Worm (Caenorhabditis elegans) whole organism, early embryonic: ENCODE data around the gene T04F3.1.

Source experiments
- B0310.2 ChIP-seq: sonication (generic microtip); optimal IDR thresholded peaks from 2 replicates; lab custom pipeline; 2016; ENCODE audit warnings: mild to moderate bottlenecking, missing genetic modification characterization, missing compliant biosample characterization
- ama-1 ChIP-seq: fragments of 150-350 bp; optimal IDR thresholded peaks from 2 replicates; lab custom pipeline; 2014
- ceh-36 ChIP-seq: sonication (generic microtip); optimal IDR thresholded peaks from 2 replicates; lab custom pipeline; 2016; ENCODE audit warnings: missing genetic modification characterization, inconsistent platforms, missing compliant biosample characterization
- hmbx-1 ChIP-seq: sonication (generic microtip); optimal IDR thresholded peaks from 2 replicates; lab custom pipeline; 2016; ENCODE audit warnings: mild to moderate bottlenecking, missing genetic modification characterization, missing compliant biosample characterization
- pes-1 ChIP-seq: fragments of 200-800 bp; sonication (Bioruptor generic); IDR thresholded peaks from 2 replicates; pipeline ENCODE4 v1.3.6; 2022; ENCODE audit warnings: missing genetic modification reagents, missing genetic modification characterization, missing compliant biosample characterization
- sea-1 ChIP-seq: fragments of 200-800 bp; sonication (Bioruptor generic); conservative IDR thresholded peaks from 2 replicates; pipeline ENCODE4 v1.3.6; 2022; ENCODE audit warnings: missing genetic modification characterization, missing compliant biosample characterization
- tbx-37 ChIP-seq: fragments of 200-800 bp; sonication (Bioruptor generic); conservative IDR thresholded peaks from 2 replicates; pipeline ENCODE4 v1.3.6; 2022; ENCODE audit warnings: missing genetic modification reagents, missing genetic modification characterization, missing compliant biosample characterization

DNA sequence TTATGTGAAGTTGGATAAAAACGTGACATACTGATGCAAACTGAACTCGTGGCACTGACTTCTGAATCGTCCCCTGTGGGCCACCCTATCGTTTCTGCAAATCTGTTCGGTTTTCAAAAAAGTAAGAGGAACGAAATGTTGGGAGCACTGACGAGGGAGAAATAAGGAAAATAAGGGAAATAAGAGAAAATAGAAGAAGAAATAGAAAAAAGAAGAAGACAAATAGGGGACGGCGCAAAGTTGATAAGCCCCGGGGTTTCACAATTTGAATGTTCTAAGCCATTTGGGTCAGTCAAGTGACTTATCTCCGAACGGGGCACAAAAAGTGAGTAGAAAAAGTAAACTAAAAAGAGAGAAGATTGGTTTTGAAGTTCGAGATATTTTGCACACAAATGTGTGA, 44.3 kb upstream of the T04F3.1 start, which contains the start of gene W05E10.5:
- TF ChIP-seq tbx-37 (GFP tag; lab: Robert Waterston, UW): no peak
- TF ChIP-seq sea-1 (GFP tag; lab: Robert Waterston, UW): no peak
- no peak for TF ChIP-seq hmbx-1 (tag; lab: Kevin White, UChicago)
- no peak for TF ChIP-seq B0310.2 (tag; lab: Kevin White, UChicago)
- no peak for TF ChIP-seq ceh-36 (tag; lab: Kevin White, UChicago)
- no peak for TF ChIP-seq pes-1
- no peak for TF ChIP-seq ama-1
